Fruit fly (Drosophila melanogaster) whole organism, prepupa: ENCODE measurements around the gene Sap130.

Source experiments
- CG10669 ChIP-seq: fragments of 200-800 bp; sonication (Bioruptor generic); optimal IDR thresholded peaks from 3 replicates; lab custom pipeline; 2018; ENCODE audit warnings: missing biosample characterization, mild to moderate bottlenecking, missing genetic modification characterization, moderate library complexity
- CG11294 ChIP-seq: fragments of 200-800 bp; sonication (Bioruptor generic); IDR thresholded peaks from 2 replicates; pipeline ENCODE4 v1.3.6; 2022; ENCODE audit warnings: missing biosample characterization, missing genetic modification characterization
- CG3032 ChIP-seq: fragments of 200-800 bp; optimal IDR thresholded peaks from 2 replicates; lab custom pipeline; 2019; ENCODE audit warnings: missing biosample characterization, mild to moderate bottlenecking, missing genetic modification characterization, moderate library complexity
- CG4318 ChIP-seq: fragments of 200-800 bp; sonication (Bioruptor generic); optimal IDR thresholded peaks from 3 replicates; lab custom pipeline; 2017; ENCODE audit warnings: missing biosample characterization, mild to moderate bottlenecking, missing genetic modification characterization
- CG6163 ChIP-seq: fragments of 200-800 bp; sonication (Bioruptor generic); IDR thresholded peaks from 3 replicates; pipeline ENCODE4 v1.3.6; 2022; ENCODE audit warnings: missing biosample characterization, missing genetic modification characterization
- CG7368 ChIP-seq: fragments of 200-800 bp; sonication (Bioruptor generic); optimal IDR thresholded peaks from 3 replicates; lab custom pipeline; 2016; ENCODE audit warnings: missing biosample characterization, missing genetic modification characterization
- Gug ChIP-seq: fragments of 200-800 bp; sonication (Bioruptor generic); IDR thresholded peaks from 2 replicates; pipeline ENCODE4 v1.3.6; 2022; ENCODE audit warnings: missing biosample characterization, missing genetic modification characterization
- OdsH ChIP-seq: fragments of 200-800 bp; sonication (Bioruptor generic); optimal IDR thresholded peaks from 3 replicates; lab custom pipeline; 2016; ENCODE audit warnings: missing biosample characterization, missing genetic modification characterization
- Sox102F ChIP-seq: fragments of 200-800 bp; sonication (Bioruptor generic); optimal IDR thresholded peaks from 2 replicates; lab custom pipeline; 2016; ENCODE audit warnings: missing biosample characterization, mild to moderate bottlenecking, missing genetic modification characterization
- Sox14 ChIP-seq: fragments of 200-800 bp; sonication (Bioruptor generic); optimal IDR thresholded peaks from 3 replicates; lab custom pipeline; 2016; ENCODE audit warnings: missing biosample characterization, missing genetic modification characterization
- acj6 ChIP-seq: fragments of 200-800 bp; sonication (Bioruptor generic); optimal IDR thresholded peaks from 3 replicates; lab custom pipeline; 2016; ENCODE audit warnings: missing biosample characterization, missing genetic modification characterization
- dsx ChIP-seq: fragments of 200-800 bp; optimal IDR thresholded peaks from 3 replicates; lab custom pipeline; 2019; ENCODE audit warnings: missing biosample characterization, mild to moderate bottlenecking, missing genetic modification characterization, moderate library complexity; ENCODE audit not compliant: poor library complexity, severe bottlenecking
- net ChIP-seq: fragments of 200-800 bp; sonication (Bioruptor generic); optimal IDR thresholded peaks from 3 replicates; lab custom pipeline; 2016; ENCODE audit warnings: missing biosample characterization, missing genetic modification characterization

DNA sequence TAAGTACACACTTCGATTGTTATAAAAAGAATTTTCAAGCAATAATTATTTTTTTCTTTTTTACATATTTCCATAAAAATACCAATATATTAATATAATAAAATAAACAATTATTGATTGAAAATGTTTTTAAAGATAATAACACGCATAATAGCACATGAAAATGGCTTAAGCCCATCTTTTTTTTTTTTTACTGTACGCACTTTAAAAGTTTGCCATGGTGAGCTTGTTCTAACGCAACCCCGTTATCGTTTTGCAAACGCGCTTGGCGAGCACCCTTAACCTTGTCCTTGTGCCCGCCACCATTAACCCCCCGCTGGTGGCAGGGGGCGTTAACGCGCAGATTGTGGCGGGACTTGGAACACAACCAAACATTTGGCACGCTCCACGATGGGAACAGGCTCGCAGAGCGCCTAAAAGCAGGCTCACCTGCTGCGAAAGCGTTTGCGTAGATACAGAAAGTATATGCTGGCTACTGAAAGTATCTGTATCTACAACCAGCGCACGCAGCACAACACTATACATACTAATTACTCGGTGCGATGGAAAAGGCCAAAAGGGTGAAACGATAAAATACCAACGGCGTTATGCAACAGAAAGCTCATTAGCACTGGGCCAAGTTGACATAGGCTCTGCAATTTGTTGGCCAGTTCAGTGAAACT, 28.3 kb downstream of the Sap130 start:
- TF ChIP-seq CG6163 = no peak
- TF ChIP-seq Gug (GFP tag; lab: Robert Waterston, UW) = no peak
- TF ChIP-seq CG3032 (tag; lab: Kevin White, UChicago) = no peak
- no peak for TF ChIP-seq CG7368 (GFP tag; lab: Kevin White, UChicago)
- no peak for TF ChIP-seq OdsH (GFP tag; lab: Kevin White, UChicago)
- TF ChIP-seq Sox102F (GFP tag; lab: Kevin White, UChicago) = no peak
- TF ChIP-seq Sox14 (GFP tag; lab: Kevin White, UChicago) = no peak
- no peak for TF ChIP-seq net (GFP tag; lab: Kevin White, UChicago)
- no peak for TF ChIP-seq dsx
- TF ChIP-seq CG11294 (GFP tag; lab: Robert Waterston, UW) = no peak
- no peak for TF ChIP-seq CG4318 (GFP tag; lab: Kevin White, UChicago)
- no peak for TF ChIP-seq CG10669 (GFP tag; lab: Kevin White, UChicago)
- no peak for TF ChIP-seq acj6
